Fruit fly (Drosophila melanogaster) Kc167 (cell line): ENCODE data around the gene Cad87A.
A peak's percentile ranks its signal among the peaks of the same experiment; 100 is the strongest.
"Not testable (repeated sequence)": the region's sequence is repeated elsewhere in the genome, so short reads cannot be mapped to it uniquely, and the experiment has no call there.

Experiments used
- Myc ChIP-seq: fragments of >200 bp; optimal IDR thresholded peaks from 2 replicates; lab custom pipeline; 2017; ENCODE audit warnings: missing external identifiers
- Sin3A ChIP-seq: fragments of >200 bp; optimal IDR thresholded peaks from 2 replicates; lab custom pipeline; 2018; ENCODE audit warnings: missing external identifiers
- h ChIP-seq: fragments of >200 bp; optimal IDR thresholded peaks from 3 replicates; lab custom pipeline; 2018; ENCODE audit warnings: missing external identifiers
- insv ChIP-seq: fragments of >200 bp; optimal IDR thresholded peaks from 3 replicates; lab custom pipeline; 2018; ENCODE audit warnings: missing external identifiers
- psq ChIP-seq: fragments of >200 bp; optimal IDR thresholded peaks from 2 replicates; lab custom pipeline; 2017; ENCODE audit warnings: missing external identifiers
- ttk ChIP-seq: sonication (Bioruptor generic); optimal IDR thresholded peaks from 2 replicates; lab custom pipeline; 2017; ENCODE audit warnings: missing external identifiers

Gene Cad87A

dm6 chr3R:11977336-11977678, 28.4 kb upstream of the Cad87A start:
- no peak for TF ChIP-seq h
- TF ChIP-seq Myc (lab: Kevin White, UChicago), result no peak
- no peak for TF ChIP-seq Sin3A (lab: Kevin White, UChicago)
- no peak for TF ChIP-seq ttk (lab: Kevin White, UChicago)
- no peak for TF ChIP-seq insv (lab: Kevin White, UChicago)
- TF ChIP-seq psq (lab: Kevin White, UChicago), result no peak

- no peak for TF ChIP-seq Sin3A (lab: Kevin White, UChicago)
- no peak for TF ChIP-seq h
- no peak for TF ChIP-seq psq (lab: Kevin White, UChicago)
- no peak for TF ChIP-seq ttk (lab: Kevin White, UChicago)
- no peak for TF ChIP-seq Myc (lab: Kevin White, UChicago)
- TF ChIP-seq insv (lab: Kevin White, UChicago), result no peak
Measured at dm6 chr3R:11976556-11977335, 27.8 kb upstream of the Cad87A start, which contains the start of gene CG10005. TSS of gene CG10005 (minus strand) at chr3R:11977197.

- no peak for TF ChIP-seq Sin3A (lab: Kevin White, UChicago)
- TF ChIP-seq Myc (lab: Kevin White, UChicago), result no peak
- TF ChIP-seq h, result no peak
- TF ChIP-seq insv (lab: Kevin White, UChicago), result no peak
- TF ChIP-seq psq (lab: Kevin White, UChicago), result no peak
Measured at dm6 chr3R:11974631-11975030, 25.7 kb upstream of the Cad87A start, which contains the start of gene Tango9. TSS of gene Tango9 (minus strand) at chr3R:11974910.

DNA sequence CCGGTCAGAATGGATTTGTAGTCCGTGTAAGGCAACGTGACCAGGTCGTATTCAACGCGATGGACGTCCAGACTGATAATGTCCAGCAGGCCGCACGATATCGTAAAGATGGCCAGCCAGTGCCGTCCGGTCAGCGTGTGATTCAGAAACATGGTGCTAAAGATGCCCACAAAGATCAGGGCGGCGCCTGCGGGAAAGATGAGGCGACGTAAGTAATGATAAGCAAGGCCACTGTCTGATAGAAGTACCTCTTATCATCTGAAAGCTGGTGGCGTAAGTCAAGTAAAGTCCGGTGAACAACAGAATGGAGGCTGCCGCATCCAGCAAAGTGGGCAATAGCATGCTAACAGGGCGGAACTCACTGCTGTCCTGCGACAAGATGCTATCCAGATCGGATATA, 24.9 kb upstream of the Cad87A start:
- TF ChIP-seq psq (lab: Kevin White, UChicago) (no peak), Sin3A (lab: Kevin White, UChicago) (no peak), h (no peak), ttk (lab: Kevin White, UChicago) (no peak), insv (lab: Kevin White, UChicago) (no peak), Myc (lab: Kevin White, UChicago) (no peak)

- TF ChIP-seq ttk (lab: Kevin White, UChicago), result no peak
- no peak for TF ChIP-seq h
- TF ChIP-seq Myc (lab: Kevin White, UChicago), result no peak
- no peak for TF ChIP-seq insv (lab: Kevin White, UChicago)
- no peak for TF ChIP-seq Sin3A (lab: Kevin White, UChicago)
- no peak for TF ChIP-seq psq (lab: Kevin White, UChicago)
Measured at dm6 chr3R:11971394-11971793, 22.5 kb upstream of the Cad87A start, which contains the start of gene GC2. TSS of gene GC2 (plus strand) at chr3R:11971694.

dm6 chr3R:11969217-11969616, 20.3 kb upstream of the Cad87A start:
- TF ChIP-seq h (no peak), insv (lab: Kevin White, UChicago) (no peak), ttk (lab: Kevin White, UChicago) (no peak), Sin3A (lab: Kevin White, UChicago) (no peak), Myc (lab: Kevin White, UChicago) (no peak), psq (lab: Kevin White, UChicago) (no peak)

dm6 chr3R:11968030-11968753, 19.3 kb upstream of the Cad87A start:
- TF ChIP-seq Myc (lab: Kevin White, UChicago), result no peak
- no peak for TF ChIP-seq insv (lab: Kevin White, UChicago)
- no peak for TF ChIP-seq ttk (lab: Kevin White, UChicago)
- TF ChIP-seq h, result no peak
- no peak for TF ChIP-seq psq (lab: Kevin White, UChicago)
- TF ChIP-seq Sin3A (lab: Kevin White, UChicago), result no peak

- no peak for TF ChIP-seq ttk (lab: Kevin White, UChicago)
- TF ChIP-seq psq (lab: Kevin White, UChicago), result no peak
- no peak for TF ChIP-seq h
- no peak for TF ChIP-seq insv (lab: Kevin White, UChicago)
- no peak for TF ChIP-seq Sin3A (lab: Kevin White, UChicago)
- no peak for TF ChIP-seq Myc (lab: Kevin White, UChicago)
Measured at dm6 chr3R:11967262-11968029, 18.5 kb upstream of the Cad87A start, which contains the start of the genes CG12213 and GC1. TSS of gene CG12213 (minus strand) at chr3R:11967691. TSS of gene GC1 (plus strand) at chr3R:11967708.

dm6 chr3R:11964000-11964399, 15.1 kb upstream of the Cad87A start:
- TF ChIP-seq insv (lab: Kevin White, UChicago), result no peak
- no peak for TF ChIP-seq ttk (lab: Kevin White, UChicago)
- no peak for TF ChIP-seq Sin3A (lab: Kevin White, UChicago)
- TF ChIP-seq Myc (lab: Kevin White, UChicago), result no peak
- no peak for TF ChIP-seq h
- TF ChIP-seq psq (lab: Kevin White, UChicago), result no peak

- TF ChIP-seq Sin3A (lab: Kevin White, UChicago) (peak; percentile 94), ttk (lab: Kevin White, UChicago) (no peak)
Measured at dm6 chr3R:11962739-11963214, 13.8 kb upstream of the Cad87A start, which contains the start of the genes CG3281 and aurA. TSS of gene CG3281 (minus strand) at chr3R:11962805. TSS of gene aurA (plus strand) at chr3R:11963124.

DNA sequence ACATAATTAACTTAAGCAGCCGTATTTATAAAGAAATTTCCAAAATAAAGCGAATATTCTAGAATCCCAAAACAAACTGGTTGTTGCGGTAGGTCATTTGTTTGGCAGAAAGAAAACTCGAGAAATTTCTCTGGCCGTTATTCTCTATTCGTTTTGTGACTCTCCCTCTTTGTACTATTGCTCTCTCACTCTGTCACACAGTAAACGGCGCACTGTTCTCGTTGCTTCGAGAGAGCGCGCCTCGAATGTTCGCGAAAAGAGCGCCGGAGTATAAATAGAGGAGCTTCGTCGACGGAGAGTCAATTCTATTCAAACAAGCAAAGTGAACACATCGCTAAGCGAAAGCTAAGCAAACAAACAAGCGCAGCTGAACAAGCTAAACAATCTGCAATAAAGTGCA, 9.3 kb upstream of the Cad87A start, which contains the start of gene Hsp70Ab:
TSS of gene Hsp70Ab (plus strand) at position 301 of the 400 bp plus-strand sequence.
- TF ChIP-seq h; psq (lab: Kevin White, UChicago); Sin3A (lab: Kevin White, UChicago): not testable (repeated sequence)
